Fruit fly (Drosophila melanogaster) whole organism: ENCODE data around the gene ppl.

Source experiments
- CG8478 ChIP-seq: fragments of >200 bp; optimal IDR thresholded peaks from 2 replicates; lab custom pipeline; 2018; ENCODE audit warnings: inconsistent platforms
- pan ChIP-seq: fragments of >200 bp; optimal IDR thresholded peaks from 2 replicates; lab custom pipeline; 2017
- psq ChIP-seq: fragments of >200 bp; optimal IDR thresholded peaks from 2 replicates; lab custom pipeline; 2017

DNA sequence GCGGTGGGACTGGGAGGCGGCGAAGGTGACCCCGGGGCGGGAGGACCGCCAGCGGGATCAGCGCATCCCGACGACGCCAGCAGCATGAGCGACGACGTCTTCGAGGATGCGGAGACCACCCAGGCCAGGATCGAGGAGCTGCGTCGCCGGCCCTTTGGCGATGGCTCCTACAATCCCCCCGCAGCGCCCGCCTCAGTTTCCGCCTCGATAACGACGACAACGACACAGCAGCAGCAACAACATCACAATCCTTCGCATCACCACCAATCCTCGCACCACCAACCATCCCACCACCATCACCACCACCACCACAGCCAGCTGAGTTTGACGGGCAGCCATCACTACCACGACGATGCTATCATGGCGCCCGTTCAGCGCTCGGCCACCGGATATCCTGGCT is 38.7 kb upstream of the ppl start:
- TF ChIP-seq CG8478 (lab: Kevin White, UChicago) = no peak
- TF ChIP-seq psq = no peak
- TF ChIP-seq pan (lab: Kevin White, UChicago) = no peak
